Fruit fly (Drosophila melanogaster) whole organism, prepupa: ENCODE results near the gene CG33346.

Experiments used
- CG1621 ChIP-seq: fragments of 200-800 bp; sonication (Bioruptor generic); optimal IDR thresholded peaks from 3 replicates; lab custom pipeline; 2018; ENCODE audit warnings: missing biosample characterization, mild to moderate bottlenecking, missing genetic modification characterization
- CG3032 ChIP-seq: fragments of 200-800 bp; optimal IDR thresholded peaks from 2 replicates; lab custom pipeline; 2019; ENCODE audit warnings: missing biosample characterization, mild to moderate bottlenecking, missing genetic modification characterization, moderate library complexity
- CG31627 ChIP-seq: fragments of 200-800 bp; sonication (Bioruptor generic); optimal IDR thresholded peaks from 3 replicates; lab custom pipeline; 2016; ENCODE audit warnings: missing biosample characterization, missing genetic modification characterization
- CG8632 ChIP-seq: fragments of 200-800 bp; sonication (Bioruptor generic); optimal IDR thresholded peaks from 3 replicates; lab custom pipeline; 2016; ENCODE audit warnings: missing biosample characterization, missing genetic modification characterization
- Eip78C ChIP-seq: fragments of 200-800 bp; sonication (Bioruptor generic); peaks from one replicate; lab custom pipeline; 2016; ENCODE audit warnings: missing biosample characterization, missing genetic modification characterization

dm6 chr3R:28677527-28678134, 8.6 kb downstream of the CG33346 start:
- TF ChIP-seq Eip78C (peak; percentile 87), CG31627 (no peak), CG8632 (GFP tag; lab: Kevin White, UChicago) (no peak), CG3032 (tag; lab: Kevin White, UChicago) (peak; percentile 38), CG1621 (tag; lab: Kevin White, UChicago) (no peak)
